Fruit fly (Drosophila melanogaster) whole organism, wandering third instar larva: ENCODE measurements around the gene CG32755.

Experiments
- Abd-B ChIP-seq: fragments of >200 bp; optimal IDR thresholded peaks from 2 replicates; lab custom pipeline; 2017; ENCODE audit warnings: missing biosample characterization, missing genetic modification characterization
- CG32264 ChIP-seq: fragments of 200-800 bp; sonication (Bioruptor generic); optimal IDR thresholded peaks from 2 replicates; lab custom pipeline; 2016; ENCODE audit warnings: missing biosample characterization, missing genetic modification characterization
- CG9705 ChIP-seq: fragments of 200-800 bp; sonication (Bioruptor generic); optimal IDR thresholded peaks from 2 replicates; lab custom pipeline; 2018; ENCODE audit warnings: missing biosample characterization, mild to moderate bottlenecking, missing genetic modification characterization
- CrebA ChIP-seq: fragments of 200-800 bp; sonication (Bioruptor generic); optimal IDR thresholded peaks from 2 replicates; lab custom pipeline; 2016; ENCODE audit warnings: missing biosample characterization, mild to moderate bottlenecking, missing genetic modification characterization, borderline replicate concordance
- Dfd ChIP-seq: fragments of >200 bp; optimal IDR thresholded peaks from 2 replicates; lab custom pipeline; 2017; ENCODE audit warnings: missing biosample characterization, missing genetic modification characterization
- Dif ChIP-seq: fragments of 200-275, 200-300 bp; sonication (Bioruptor generic); optimal IDR thresholded peaks from 2 replicates; lab custom pipeline; 2018; ENCODE audit warnings: missing biosample characterization, missing genetic modification characterization; ENCODE audit not compliant: partially characterized antibody
- GATAd ChIP-seq: sonication (Bioruptor generic); optimal IDR thresholded peaks from 2 replicates; lab custom pipeline; 2016; ENCODE audit warnings: missing biosample characterization, missing genetic modification characterization
- HLH106 ChIP-seq: fragments of 200-800 bp; optimal IDR thresholded peaks from 3 replicates; lab custom pipeline; 2019; ENCODE audit warnings: missing biosample characterization, mild to moderate bottlenecking, missing genetic modification characterization, moderate library complexity
- Hnf4 ChIP-seq: fragments of 200-800 bp; sonication (Bioruptor generic); optimal IDR thresholded peaks from 2 replicates; lab custom pipeline; 2016; ENCODE audit warnings: missing biosample characterization, mild to moderate bottlenecking, missing genetic modification characterization
- Hr78 ChIP-seq: fragments of >200 bp; optimal IDR thresholded peaks from 2 replicates; lab custom pipeline; 2017; ENCODE audit warnings: missing biosample characterization, missing genetic modification characterization
- Hr83 ChIP-seq: fragments of 200-300 bp; sonication (Bioruptor generic); optimal IDR thresholded peaks from 2 replicates; lab custom pipeline; 2016; ENCODE audit warnings: missing biosample characterization, mild to moderate bottlenecking, missing genetic modification characterization, moderate library complexity; ENCODE audit not compliant: poor library complexity, severe bottlenecking
- Jra ChIP-seq: sonication (Bioruptor generic); optimal IDR thresholded peaks from 2 replicates; lab custom pipeline; 2016; ENCODE audit warnings: missing biosample characterization, missing genetic modification characterization
- Mio ChIP-seq: sonication (Bioruptor generic); optimal IDR thresholded peaks from 2 replicates; lab custom pipeline; 2016; ENCODE audit warnings: missing biosample characterization, missing genetic modification characterization
- Myc ChIP-seq: fragments of >200 bp; optimal IDR thresholded peaks from 2 replicates; lab custom pipeline; 2017
- OdsH ChIP-seq: fragments of 200-800 bp; sonication (Bioruptor generic); optimal IDR thresholded peaks from 2 replicates; lab custom pipeline; 2016; ENCODE audit warnings: missing biosample characterization, mild to moderate bottlenecking, missing genetic modification characterization
- Rel ChIP-seq, 2 experiments: fragments of 200-800 bp; sonication (Bioruptor generic) in 1 of 2; optimal IDR thresholded peaks; 2 replicates in 1 of 2; 3 replicates in 1 of 2; lab custom pipeline; 2016 to 2019; ENCODE audit warnings: mild to moderate bottlenecking in 2 of 2, missing biosample characterization in 2 of 2, missing genetic modification characterization in 2 of 2, moderate library complexity in 1 of 2
- Sp1 ChIP-seq: fragments of 200-800 bp; sonication (Bioruptor generic); optimal IDR thresholded peaks from 3 replicates; lab custom pipeline; 2019; ENCODE audit warnings: missing biosample characterization, mild to moderate bottlenecking, missing genetic modification characterization, moderate library complexity
- br ChIP-seq: fragments of 200-800 bp; sonication (Bioruptor generic); optimal IDR thresholded peaks from 2 replicates; lab custom pipeline; 2016; ENCODE audit warnings: missing biosample characterization, missing genetic modification characterization
- brk ChIP-seq: fragments of 200-800 bp; sonication (Bioruptor generic); optimal IDR thresholded peaks from 2 replicates; lab custom pipeline; 2016; ENCODE audit warnings: missing biosample characterization, mild to moderate bottlenecking, missing genetic modification characterization
- dl ChIP-seq, 2 experiments: fragments of 175-275, 200-275 bp in 1 of 2; fragments of 200-275 bp in 1 of 2; sonication (Bioruptor generic); optimal IDR thresholded peaks; lab custom pipeline; 2018; ENCODE audit warnings: mild to moderate bottlenecking in 2 of 2, missing biosample characterization in 2 of 2, missing genetic modification characterization in 2 of 2, moderate library complexity in 2 of 2; ENCODE audit not compliant: partially characterized antibody in 2 of 2, insufficient read depth in 1 of 2
- dmrt93B ChIP-seq: fragments of 200-800 bp; sonication (Bioruptor generic); optimal IDR thresholded peaks from 2 replicates; lab custom pipeline; 2018; ENCODE audit warnings: missing biosample characterization, mild to moderate bottlenecking, missing genetic modification characterization
- ey ChIP-seq: fragments of 200-800 bp; sonication (Bioruptor generic); optimal IDR thresholded peaks from 2 replicates; lab custom pipeline; 2016; ENCODE audit warnings: missing biosample characterization, missing genetic modification characterization
- foxo ChIP-seq, 2 experiments: fragments of 200-800 bp; sonication (Bioruptor generic); optimal IDR thresholded peaks; 2 replicates in 1 of 2; 3 replicates in 1 of 2; lab custom pipeline; 2016 to 2017; ENCODE audit warnings: missing biosample characterization in 2 of 2, missing genetic modification characterization in 2 of 2
- fru ChIP-seq: fragments of 200-800 bp; sonication (Bioruptor generic); optimal IDR thresholded peaks from 3 replicates; lab custom pipeline; 2016; ENCODE audit warnings: missing biosample characterization, mild to moderate bottlenecking, missing genetic modification characterization
- h ChIP-seq: fragments of 200-800 bp; sonication (Bioruptor generic); optimal IDR thresholded peaks from 3 replicates; lab custom pipeline; 2016; ENCODE audit warnings: missing biosample characterization, mild to moderate bottlenecking, missing genetic modification characterization
- jim ChIP-seq: fragments of 175-275, 200-325 bp; sonication (Bioruptor generic); optimal IDR thresholded peaks from 2 replicates; lab custom pipeline; 2016; ENCODE audit warnings: missing biosample characterization, mild to moderate bottlenecking, missing genetic modification characterization
- lola ChIP-seq: fragments of >200 bp; optimal IDR thresholded peaks from 2 replicates; lab custom pipeline; 2017; ENCODE audit warnings: missing biosample characterization, missing genetic modification characterization
- pan ChIP-seq: fragments of >200 bp; optimal IDR thresholded peaks from 2 replicates; lab custom pipeline; 2017
- psq ChIP-seq: fragments of 200-800 bp; sonication (Bioruptor generic); optimal IDR thresholded peaks from 3 replicates; lab custom pipeline; 2017; ENCODE audit warnings: missing biosample characterization, mild to moderate bottlenecking, missing genetic modification characterization, moderate library complexity
- rgr ChIP-seq: fragments of 200-800 bp; sonication (Bioruptor generic); optimal IDR thresholded peaks from 3 replicates; lab custom pipeline; 2016; ENCODE audit warnings: missing biosample characterization, mild to moderate bottlenecking, missing genetic modification characterization
- sage ChIP-seq: fragments of 200-800 bp; sonication (Bioruptor generic); optimal IDR thresholded peaks from 2 replicates; lab custom pipeline; 2016; ENCODE audit warnings: missing biosample characterization, mild to moderate bottlenecking, missing genetic modification characterization
- sv ChIP-seq: fragments of 200-800 bp; sonication (Bioruptor generic); optimal IDR thresholded peaks from 3 replicates; lab custom pipeline; 2016; ENCODE audit warnings: missing biosample characterization, missing genetic modification characterization
- usp ChIP-seq: fragments of >200 bp; optimal IDR thresholded peaks from 2 replicates; lab custom pipeline; 2017; ENCODE audit warnings: missing biosample characterization, missing genetic modification characterization

The CG32755 gene

dm6 chrX:5952265-5952664 lies 2.2 kb downstream of the CG32755 start, which contains the start of gene CG6048:
Gene CG6048 (plus strand): TSS chrX:5952565.
- TF ChIP-seq Abd-B (GFP tag; lab: Kevin White, UChicago) = no peak
- no peak for TF ChIP-seq br (GFP tag; lab: Kevin White, UChicago)
- no peak for TF ChIP-seq CG32264 (GFP tag; lab: Kevin White, UChicago)
- no peak for TF ChIP-seq h (GFP tag; lab: Kevin White, UChicago)
- TF ChIP-seq usp (GFP tag; lab: Kevin White, UChicago) = no peak

dm6 chrX:5955207-5955679 lies 5.2 kb downstream of the CG32755 start, which contains the start of gene CG6067:
Gene CG6067 (plus strand): TSS chrX:5955629.
- no peak for TF ChIP-seq lola (GFP tag; lab: Kevin White, UChicago)

dm6 chrX:5956646-5957441 lies 6.8 kb downstream of the CG32755 start:
- TF ChIP-seq Abd-B (GFP tag; lab: Kevin White, UChicago) = no peak
- no peak for TF ChIP-seq dl (GFP tag; optimal IDR thresholded peaks at IDR 0.05; lab: Kevin White, UChicago; ENCODE audit: insufficient read depth in 1 of 2, partially characterized antibody in 2 of 2)
- TF ChIP-seq CG32264 (GFP tag; lab: Kevin White, UChicago) = no peak
- TF ChIP-seq pan = no peak
- TF ChIP-seq brk = no peak
- no peak for TF ChIP-seq HLH106 (tag; lab: Kevin White, UChicago)

dm6 chrX:5964169-5964686 lies 14.2 kb downstream of the CG32755 start:
- TF ChIP-seq usp (GFP tag; lab: Kevin White, UChicago) (no peak), Dif (GFP tag; lab: Kevin White, UChicago) (no peak), br (GFP tag; lab: Kevin White, UChicago) (no peak), sv (GFP tag; lab: Kevin White, UChicago) (no peak), Myc (lab: Kevin White, UChicago) (no peak), CG32264 (GFP tag; lab: Kevin White, UChicago) (no peak), Hnf4 (GFP tag; lab: Kevin White, UChicago) (no peak), jim (GFP tag; lab: Kevin White, UChicago) (no peak), fru (GFP tag; lab: Kevin White, UChicago) (no peak), HLH106 (tag; lab: Kevin White, UChicago) (no peak), CrebA (GFP tag; lab: Kevin White, UChicago) (no peak), h (GFP tag; lab: Kevin White, UChicago) (no peak), Rel (GFP tag; optimal IDR thresholded peaks at IDR 0.05; lab: Kevin White, UChicago) (no peak), Rel (tag; optimal IDR thresholded peaks at IDR 0.05; lab: Kevin White, UChicago) (no peak), GATAd (no peak), lola (GFP tag; lab: Kevin White, UChicago) (no peak)

- TF ChIP-seq br (GFP tag; lab: Kevin White, UChicago) (no peak), GATAd (no peak), foxo (GFP tag; optimal IDR thresholded peaks at IDR 0.05; lab: Kevin White, UChicago) (peak in 1 of 2 experiments; percentile 26), dmrt93B (GFP tag; lab: Kevin White, UChicago) (no peak), Dfd (GFP tag; lab: Kevin White, UChicago) (no peak), CG9705 (GFP tag; lab: Kevin White, UChicago) (no peak), dl (GFP tag; optimal IDR thresholded peaks at IDR 0.05; lab: Kevin White, UChicago; ENCODE audit: insufficient read depth in 1 of 2, partially characterized antibody in 2 of 2) (peak; percentile 53 to 63), Hr83 (GFP tag; lab: Kevin White, UChicago) (no peak), fru (GFP tag; lab: Kevin White, UChicago) (peak; percentile 5), Hnf4 (GFP tag; lab: Kevin White, UChicago) (peak; percentile 25), CG32264 (GFP tag; lab: Kevin White, UChicago) (no peak), sage (GFP tag; lab: Kevin White, UChicago) (no peak), Jra (GFP tag; lab: Kevin White, UChicago) (peak; percentile 22), Mio (no peak), Hr78 (GFP tag; lab: Kevin White, UChicago) (no peak), lola (GFP tag; lab: Kevin White, UChicago) (no peak), brk (no peak), CrebA (GFP tag; lab: Kevin White, UChicago) (no peak), pan (no peak), usp (GFP tag; lab: Kevin White, UChicago) (no peak), rgr (peak; percentile 2), psq (GFP tag; lab: Kevin White, UChicago) (peak; percentile 27), sv (GFP tag; lab: Kevin White, UChicago) (no peak), ey (GFP tag; lab: Kevin White, UChicago) (no peak), Abd-B (GFP tag; lab: Kevin White, UChicago) (no peak), Sp1 (GFP tag; lab: Kevin White, UChicago) (peak; percentile 28), Myc (lab: Kevin White, UChicago) (no peak), h (GFP tag; lab: Kevin White, UChicago) (peak; percentile 5), Rel (GFP tag; optimal IDR thresholded peaks at IDR 0.05; lab: Kevin White, UChicago) (no peak), Rel (tag; optimal IDR thresholded peaks at IDR 0.05; lab: Kevin White, UChicago) (no peak), OdsH (no peak)
These were observed 15.7 kb downstream of the CG32755 start, which contains the start of gene Grip for dm6 chrX:5965517-5966397. Gene Grip (plus strand): TSS chrX:5966279.
